Worm (Caenorhabditis elegans) whole organism, L2 larva: ENCODE data around the gene fbxa-62.
A peak's percentile ranks its signal among the peaks of the same experiment; 100 is the strongest.
"Not testable (repeated sequence)": the region's sequence is repeated elsewhere in the genome, so short reads cannot be mapped to it uniquely, and the experiment has no call there.

ENCODE experiments used
- C34F6.9 ChIP-seq: fragments of 150-350 bp; optimal IDR thresholded peaks from 2 replicates; lab custom pipeline; 2014; ENCODE audit warnings: missing biosample characterization, missing genetic modification characterization
- F13H6.1 ChIP-seq: sonication (generic microtip); optimal IDR thresholded peaks from 2 replicates; lab custom pipeline; 2016; ENCODE audit warnings: missing genetic modification characterization, missing compliant biosample characterization
- R02D3.7 ChIP-seq: fragments of 150-350 bp; optimal IDR thresholded peaks from 2 replicates; lab custom pipeline; 2014; ENCODE audit warnings: missing biosample characterization, missing genetic modification characterization
- Y55F3AM.14 ChIP-seq: fragments of 200-800 bp; sonication (Bioruptor generic); optimal IDR thresholded peaks from 2 replicates; lab custom pipeline; 2018; ENCODE audit warnings: mild to moderate bottlenecking, missing genetic modification characterization, missing compliant biosample characterization
- ama-1 ChIP-seq: fragments of 150-350 bp; optimal IDR thresholded peaks from 2 replicates; lab custom pipeline; 2018; ENCODE audit warnings: inconsistent platforms
- ceh-16 ChIP-seq: fragments of 150-350 bp; optimal IDR thresholded peaks from 2 replicates; lab custom pipeline; 2014; ENCODE audit warnings: missing biosample characterization, missing genetic modification characterization
- ceh-82 ChIP-seq: fragments of 150-350 bp; optimal IDR thresholded peaks from 2 replicates; lab custom pipeline; 2014; ENCODE audit warnings: missing biosample characterization, missing genetic modification characterization
- elt-1 ChIP-seq: fragments of 150-350 bp; optimal IDR thresholded peaks from 2 replicates; lab custom pipeline; 2014; ENCODE audit warnings: missing biosample characterization, missing genetic modification characterization
- fos-1 ChIP-seq: fragments of 150-350 bp; optimal IDR thresholded peaks from 2 replicates; lab custom pipeline; 2014; ENCODE audit warnings: missing biosample characterization, missing genetic modification characterization
- lin-11 ChIP-seq: fragments of 150-350 bp; sonication (generic microtip); optimal IDR thresholded peaks from 2 replicates; lab custom pipeline; 2014; ENCODE audit warnings: missing biosample characterization, missing genetic modification characterization, inconsistent platforms, mixed read lengths
- lin-13 ChIP-seq: fragments of 150-350 bp; optimal IDR thresholded peaks from 2 replicates; lab custom pipeline; 2014; ENCODE audit warnings: missing biosample characterization, missing genetic modification reagents, missing genetic modification characterization
- mbf-1 ChIP-seq: sonication (generic microtip); optimal IDR thresholded peaks from 2 replicates; lab custom pipeline; 2017; ENCODE audit warnings: missing biosample characterization, missing genetic modification characterization
- mdl-1 ChIP-seq, 2 experiments: fragments of 150-350 bp in 1 of 2; sonication (generic microtip) in 1 of 2; optimal IDR thresholded peaks; 2 replicates each; lab custom pipeline; 2017; ENCODE audit warnings: missing biosample characterization in 2 of 2, missing genetic modification characterization in 2 of 2
- nhr-10 ChIP-seq: sonication (generic microtip); optimal IDR thresholded peaks from 2 replicates; lab custom pipeline; 2017; ENCODE audit warnings: missing biosample characterization, missing genetic modification characterization
- nhr-11 ChIP-seq: fragments of 150-350 bp; optimal IDR thresholded peaks from 2 replicates; lab custom pipeline; 2014; ENCODE audit warnings: missing biosample characterization, missing genetic modification characterization
- nhr-21 ChIP-seq: fragments of 150-350 bp; optimal IDR thresholded peaks from 2 replicates; lab custom pipeline; 2014; ENCODE audit warnings: missing biosample characterization, missing genetic modification characterization
- nhr-23 ChIP-seq: fragments of 150-350 bp; optimal IDR thresholded peaks from 2 replicates; lab custom pipeline; 2014; ENCODE audit warnings: missing biosample characterization, missing genetic modification reagents, missing genetic modification characterization
- nhr-6 ChIP-seq: fragments of 150-350 bp; optimal IDR thresholded peaks from 2 replicates; lab custom pipeline; 2014; ENCODE audit warnings: missing biosample characterization, missing genetic modification characterization
- peb-1 ChIP-seq: fragments of 150-350 bp; optimal IDR thresholded peaks from 2 replicates; lab custom pipeline; 2014; ENCODE audit warnings: missing biosample characterization, missing genetic modification characterization
- sem-4 ChIP-seq: fragments of 150-350 bp; optimal IDR thresholded peaks from 2 replicates; lab custom pipeline; 2014; ENCODE audit warnings: missing biosample characterization, missing genetic modification reagents, missing genetic modification characterization
- skn-1 ChIP-seq: sonication (generic microtip); optimal IDR thresholded peaks from 2 replicates; lab custom pipeline; 2017; ENCODE audit warnings: missing biosample characterization, missing genetic modification characterization
- snpc-4 ChIP-seq: fragments of 150-350 bp; optimal IDR thresholded peaks from 2 replicates; lab custom pipeline; 2014; ENCODE audit warnings: missing biosample characterization, missing genetic modification characterization
- unc-39 ChIP-seq: fragments of 150-350 bp; optimal IDR thresholded peaks from 2 replicates; lab custom pipeline; 2014; ENCODE audit warnings: missing biosample characterization, missing genetic modification characterization
- unc-55 ChIP-seq: fragments of 150-350 bp; sonication (generic microtip); optimal IDR thresholded peaks from 3 replicates; lab custom pipeline; 2014; ENCODE audit warnings: missing biosample characterization, missing genetic modification reagents, missing genetic modification characterization
- unc-62 ChIP-seq: fragments of 150-350 bp; optimal IDR thresholded peaks from 2 replicates; lab custom pipeline; 2014; ENCODE audit warnings: missing biosample characterization, missing genetic modification reagents, missing genetic modification characterization
- zag-1 ChIP-seq: fragments of 150-350 bp; optimal IDR thresholded peaks from 2 replicates; lab custom pipeline; 2014; ENCODE audit warnings: missing biosample characterization, missing genetic modification characterization
- ztf-1 ChIP-seq: fragments of 200-800 bp; sonication (Bioruptor generic); conservative IDR thresholded peaks from 2 replicates; pipeline ENCODE4 v1.3.6; 2022; ENCODE audit warnings: missing genetic modification characterization, missing compliant biosample characterization
- ztf-11 ChIP-seq: sonication (generic microtip); optimal IDR thresholded peaks from 2 replicates; lab custom pipeline; 2017; ENCODE audit warnings: missing biosample characterization, missing genetic modification characterization
- ztf-4 ChIP-seq: fragments of 150-350 bp; optimal IDR thresholded peaks from 2 replicates; lab custom pipeline; 2014; ENCODE audit warnings: missing biosample characterization, missing genetic modification characterization

fbxa-62 gene

DNA sequence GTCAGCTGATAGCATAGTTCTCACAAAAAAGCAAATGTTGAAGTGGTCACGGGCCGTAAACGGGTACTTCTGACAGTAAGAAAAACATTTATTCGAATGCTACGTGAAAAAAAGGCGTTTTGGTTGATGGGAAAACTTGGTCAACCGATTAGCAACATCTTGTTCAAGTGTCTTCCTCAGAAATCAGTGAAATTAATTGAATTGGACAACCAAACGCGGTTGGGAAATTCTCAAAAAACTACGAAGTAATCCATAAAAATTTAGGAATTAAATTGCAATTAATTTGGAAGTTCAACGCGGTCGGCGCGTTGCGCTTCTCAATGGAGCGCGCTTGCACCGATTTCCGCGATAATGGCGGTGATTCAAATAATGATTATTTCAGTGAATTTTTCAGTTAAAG is 31.8 kb downstream of the fbxa-62 start:
- TF ChIP-seq unc-55 (GFP tag; lab: Kevin White, UChicago) (no peak), zag-1 (tag; lab: Kevin White, UChicago) (no peak), sem-4 (no peak), lin-11 (tag; lab: Kevin White, UChicago) (no peak), elt-1 (no peak), mbf-1 (tag; lab: Kevin White, UChicago) (no peak), ceh-16 (tag; lab: Kevin White, UChicago) (no peak), unc-62 (no peak), mdl-1 (tag; optimal IDR thresholded peaks at IDR 0.05; lab: Kevin White, UChicago) (no peak), F13H6.1 (tag; lab: Kevin White, UChicago) (no peak), nhr-10 (tag; lab: Kevin White, UChicago) (no peak), fos-1 (tag; lab: Kevin White, UChicago) (no peak), nhr-23 (tag; lab: Kevin White, UChicago) (no peak), nhr-11 (tag; lab: Kevin White, UChicago) (no peak), ama-1 (lab: Kevin White, UChicago) (no peak), R02D3.7 (tag; lab: Kevin White, UChicago) (no peak), lin-13 (GFP tag; lab: Kevin White, UChicago) (no peak), peb-1 (tag; lab: Kevin White, UChicago) (no peak)

DNA sequence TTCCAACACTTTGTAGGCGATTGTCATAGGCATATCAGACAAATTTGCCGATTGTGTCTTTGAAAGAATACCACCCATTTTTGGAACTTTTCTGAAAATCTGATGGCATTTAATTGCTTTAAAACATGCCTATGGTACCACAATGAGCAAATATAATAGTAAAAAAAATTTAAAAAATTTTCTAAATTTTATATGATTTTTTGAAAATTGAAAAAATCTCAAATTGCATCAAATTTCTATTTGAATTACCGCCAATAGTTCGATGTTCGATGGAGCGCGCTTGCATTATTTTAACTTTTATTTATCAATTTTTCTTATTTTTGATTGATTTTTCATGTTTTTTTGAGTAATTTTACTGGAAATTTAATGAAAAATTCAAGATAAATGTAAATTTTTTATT is 33.8 kb downstream of the fbxa-62 start, which contains the start of gene fbxa-42:
fbxa-42 (minus strand) TSS at position 101 of the 400 bp plus-strand sequence.
- not testable (repeated sequence) for TF ChIP-seq skn-1, ceh-82, zag-1 (tag; lab: Kevin White, UChicago)

DNA sequence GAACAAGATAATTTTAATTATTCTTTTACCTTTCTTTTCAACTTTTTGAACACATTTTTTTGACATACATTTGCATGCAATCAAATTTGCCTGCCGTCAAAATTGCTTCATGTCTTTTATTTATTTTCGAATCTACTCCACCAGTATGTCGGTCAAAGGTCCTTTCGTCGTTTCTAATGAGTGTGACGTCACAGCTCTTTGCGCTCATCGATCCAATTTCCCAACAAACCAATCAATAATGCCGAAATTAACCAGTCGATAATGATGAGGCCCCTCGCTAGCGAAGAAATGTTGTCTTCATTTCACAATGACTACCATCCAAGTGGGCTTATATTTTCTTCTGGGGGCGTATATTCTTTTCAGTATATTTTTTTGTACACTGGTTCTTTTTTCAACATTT is 35.4 kb downstream of the fbxa-62 start, which contains the start of gene Y54F10BM.6:
Y54F10BM.6 (plus strand) TSS at position 301 of the 400 bp plus-strand sequence.
- TF ChIP-seq ztf-11 (tag; lab: Kevin White, UChicago) (no peak), lin-13 (GFP tag; lab: Kevin White, UChicago) (no peak), unc-39 (no peak), unc-55 (GFP tag; lab: Kevin White, UChicago) (no peak), nhr-11 (tag; lab: Kevin White, UChicago) (no peak), snpc-4 (tag; lab: Kevin White, UChicago) (no peak), F13H6.1 (tag; lab: Kevin White, UChicago) (no peak), ama-1 (lab: Kevin White, UChicago) (no peak), ztf-1 (GFP tag; lab: Robert Waterston, UW) (no peak), lin-11 (tag; lab: Kevin White, UChicago) (no peak)

DNA sequence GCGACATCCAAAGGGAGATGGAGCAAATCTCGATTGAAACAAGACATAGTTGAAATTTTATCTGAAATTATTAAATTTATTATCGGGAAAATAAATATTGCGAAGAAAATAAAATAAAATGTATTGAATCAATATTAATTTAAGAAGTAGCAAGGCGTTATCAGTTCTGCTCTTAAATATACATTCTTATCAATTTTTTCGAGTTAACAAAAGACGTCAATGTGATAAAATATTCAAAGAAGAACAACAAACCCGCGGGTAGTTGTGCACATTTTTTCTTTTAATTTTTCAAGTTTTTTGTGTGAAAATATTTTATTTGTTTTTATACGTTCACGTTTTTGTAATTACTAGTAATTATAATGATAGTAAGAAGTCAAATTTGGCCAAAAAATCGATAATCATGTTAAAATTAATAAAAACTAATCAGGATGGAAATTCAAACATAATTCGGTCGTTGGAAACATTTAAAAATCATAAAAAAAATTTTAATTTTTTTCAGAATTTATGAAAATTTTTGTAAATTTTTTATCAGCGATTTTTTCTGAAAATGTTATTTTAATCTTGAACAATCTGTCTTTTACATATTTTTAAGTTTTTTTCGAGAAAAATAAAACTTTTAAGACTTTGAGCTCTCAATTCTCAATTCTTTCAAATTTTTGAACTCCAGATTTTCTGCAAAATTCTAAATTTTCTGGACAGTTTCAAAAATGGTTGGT is 38.6 kb downstream of the fbxa-62 start, which contains the start of gene fbxa-9:
fbxa-9 (plus strand) TSS at position 666 of the 716 bp plus-strand sequence.
- TF ChIP-seq fos-1 (tag; lab: Kevin White, UChicago): peak; percentile 58
- TF ChIP-seq ztf-4 (tag; lab: Kevin White, UChicago): no peak

DNA sequence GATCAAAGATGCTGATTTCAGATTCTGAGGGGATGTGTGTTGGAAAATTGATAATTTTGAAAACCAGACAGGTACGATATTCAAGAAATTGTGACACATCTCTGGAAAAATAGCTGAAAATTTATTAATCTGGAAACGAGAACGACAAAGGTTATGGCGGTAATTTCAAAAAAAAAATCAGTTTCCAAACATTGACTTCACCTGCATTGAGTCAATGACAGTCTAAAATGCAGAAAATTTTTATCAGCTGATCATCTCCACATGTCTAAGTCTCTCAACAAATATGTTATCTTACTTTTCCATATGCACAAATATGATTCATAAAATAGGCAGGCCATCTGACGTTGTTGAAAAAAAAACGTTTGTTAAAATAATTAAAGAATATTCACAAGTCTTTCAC is 44.6 kb downstream of the fbxa-62 start, which contains the start of gene fbxa-48:
fbxa-48 (minus strand) TSS at position 101 of the 400 bp plus-strand sequence.
- TF ChIP-seq lin-11 (tag; lab: Kevin White, UChicago) (no peak), fos-1 (tag; lab: Kevin White, UChicago) (peak; percentile 48), ceh-16 (tag; lab: Kevin White, UChicago) (no peak)

DNA sequence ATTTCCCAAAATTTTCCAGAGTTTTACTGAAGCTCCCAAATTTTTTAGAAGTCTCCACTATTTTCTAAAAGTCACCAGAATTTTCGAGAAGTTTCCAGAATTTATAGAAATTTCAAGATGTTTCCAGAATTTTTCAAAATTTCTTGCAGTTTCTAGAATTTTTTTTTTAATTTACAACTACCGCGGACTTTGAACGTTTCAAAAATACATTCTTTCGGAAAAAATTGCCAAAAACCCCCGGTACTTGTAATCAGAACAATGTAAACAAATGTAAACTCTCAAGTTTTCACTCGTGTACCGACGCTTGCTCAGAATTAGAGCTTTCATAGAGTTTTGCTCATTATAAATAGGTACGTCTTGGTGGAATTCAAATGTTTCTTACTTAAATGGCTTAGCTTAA is 45.2 kb downstream of the fbxa-62 start, which contains the start of gene fbxa-39:
fbxa-39 (plus strand) TSS at position 301 of the 400 bp plus-strand sequence.
- TF ChIP-seq lin-13 (GFP tag; lab: Kevin White, UChicago) (no peak), sem-4 (no peak), nhr-6 (tag; lab: Kevin White, UChicago) (no peak), skn-1 (tag; lab: Kevin White, UChicago) (no peak), nhr-23 (tag; lab: Kevin White, UChicago) (no peak), ceh-16 (tag; lab: Kevin White, UChicago) (no peak), Y55F3AM.14 (GFP tag; lab: Kevin White, UChicago) (no peak), unc-62 (no peak), unc-39 (no peak), nhr-21 (no peak), C34F6.9 (tag; lab: Kevin White, UChicago) (no peak), fos-1 (tag; lab: Kevin White, UChicago) (no peak), mbf-1 (tag; lab: Kevin White, UChicago) (no peak)
